Fruit fly (Drosophila melanogaster) whole organism, embryonic: Measurements from ENCODE around the gene Tsp74F.

Source experiments
- Atf-2 ChIP-seq: fragments of 200-800 bp; sonication (Bioruptor generic); optimal IDR thresholded peaks from 2 replicates; lab custom pipeline; 2016; ENCODE audit warnings: missing biosample characterization, missing genetic modification characterization
- Awh ChIP-seq: fragments of 200-800 bp; sonication (Bioruptor generic); IDR thresholded peaks from 2 replicates; pipeline ENCODE4, ENCODE4 v1.3.6; 2022; ENCODE audit warnings: missing biosample characterization, missing genetic modification characterization
- Bgb ChIP-seq: fragments of 200-800 bp; sonication (Bioruptor generic); IDR thresholded peaks from 2 replicates; pipeline ENCODE4 v1.3.6; 2022; ENCODE audit warnings: missing biosample characterization, missing genetic modification characterization; ENCODE audit not compliant: partially characterized antibody
- CG10321 ChIP-seq: fragments of 200-800 bp; sonication (Bioruptor generic); IDR thresholded peaks from 2 replicates; pipeline ENCODE4 v1.3.6; 2022; ENCODE audit warnings: missing biosample characterization, missing genetic modification characterization
- CG10959 ChIP-seq: fragments of 200-800 bp; sonication (Bioruptor generic); IDR thresholded peaks from 2 replicates; pipeline ENCODE4 v1.3.6; 2022; ENCODE audit warnings: missing biosample characterization, missing genetic modification characterization
- CG11398 ChIP-seq: fragments of 200-800 bp; sonication (Bioruptor generic); optimal IDR thresholded peaks from 2 replicates; lab custom pipeline; 2016; ENCODE audit warnings: missing biosample characterization, missing genetic modification characterization
- CG12744 ChIP-seq: fragments of 200-800 bp; sonication (Bioruptor generic); optimal IDR thresholded peaks from 2 replicates; lab custom pipeline; 2016; ENCODE audit warnings: missing biosample characterization, missing genetic modification characterization
- CG12942 ChIP-seq: fragments of 200-800 bp; sonication (Bioruptor generic); optimal IDR thresholded peaks from 3 replicates; lab custom pipeline; 2016; ENCODE audit warnings: missing biosample characterization, missing genetic modification characterization
- CG14667 ChIP-seq: fragments of 200-800 bp; sonication (Bioruptor generic); IDR thresholded peaks from 2 replicates; pipeline ENCODE4 v1.3.6; 2022; ENCODE audit warnings: missing biosample characterization, missing genetic modification characterization
- CG15011 ChIP-seq: fragments of 200-800 bp; sonication (Bioruptor generic); optimal IDR thresholded peaks from 3 replicates; lab custom pipeline; 2018; ENCODE audit warnings: missing biosample characterization, mild to moderate bottlenecking, missing genetic modification characterization
- CG17912 ChIP-seq: fragments of 200-800 bp; sonication (Bioruptor generic); optimal IDR thresholded peaks from 2 replicates; lab custom pipeline; 2018; ENCODE audit warnings: missing biosample characterization, mild to moderate bottlenecking, missing genetic modification characterization
- CG34376 ChIP-seq: fragments of 200-800 bp; sonication (Bioruptor generic); optimal IDR thresholded peaks from 2 replicates; lab custom pipeline; 2018; ENCODE audit warnings: missing biosample characterization, mild to moderate bottlenecking, missing genetic modification characterization
- CG34422 ChIP-seq: fragments of 200-800 bp; sonication (Bioruptor generic); IDR thresholded peaks from 3 replicates; pipeline ENCODE4 v1.3.6; 2022; ENCODE audit warnings: missing biosample characterization, missing genetic modification characterization
- CG3995 ChIP-seq: fragments of 200-800 bp; sonication (Bioruptor generic); optimal IDR thresholded peaks from 3 replicates; lab custom pipeline; 2016; ENCODE audit warnings: missing biosample characterization, missing genetic modification characterization
- CG4328 ChIP-seq: fragments of 200-800 bp; sonication (Bioruptor generic); optimal IDR thresholded peaks from 3 replicates; lab custom pipeline; 2017; ENCODE audit warnings: missing biosample characterization, missing genetic modification reagents, missing genetic modification characterization
- CG4424 ChIP-seq: fragments of 200-800 bp; sonication (Bioruptor generic); optimal IDR thresholded peaks from 3 replicates; lab custom pipeline; 2016; ENCODE audit warnings: missing biosample characterization, missing genetic modification characterization
- CG6272 ChIP-seq: fragments of 200-800 bp; sonication (Bioruptor generic); IDR thresholded peaks from 2 replicates; pipeline ENCODE4 v1.3.6; 2022; ENCODE audit warnings: missing biosample characterization, missing genetic modification characterization
- CG6683 ChIP-seq: fragments of 200-800 bp; sonication (Bioruptor generic); optimal IDR thresholded peaks from 2 replicates; lab custom pipeline; 2017; ENCODE audit warnings: missing biosample characterization, mild to moderate bottlenecking, missing genetic modification characterization, missing genetic modification reagents
- CG6813 ChIP-seq: fragments of 200-800 bp; sonication (Bioruptor generic); optimal IDR thresholded peaks from 2 replicates; lab custom pipeline; 2017; ENCODE audit warnings: missing biosample characterization, missing genetic modification characterization, mild to moderate bottlenecking, moderate library complexity, missing genetic modification reagents
- CG8944 ChIP-seq: fragments of 200-800 bp; sonication (Bioruptor generic); optimal IDR thresholded peaks from 3 replicates; lab custom pipeline; 2016; ENCODE audit warnings: missing biosample characterization, missing genetic modification characterization
- CG9437 ChIP-seq: fragments of 200-800 bp; sonication (Bioruptor generic); optimal IDR thresholded peaks from 2 replicates; lab custom pipeline; 2018; ENCODE audit warnings: missing biosample characterization, mild to moderate bottlenecking, missing genetic modification characterization
- CG9817 ChIP-seq: fragments of 200-800 bp; sonication (Bioruptor generic); optimal IDR thresholded peaks from 2 replicates; lab custom pipeline; 2018; ENCODE audit warnings: missing biosample characterization, mild to moderate bottlenecking, missing genetic modification characterization, moderate library complexity
- CHES-1-like ChIP-seq: fragments of 200-800 bp; sonication (Bioruptor generic); optimal IDR thresholded peaks from 2 replicates; lab custom pipeline; 2016; ENCODE audit warnings: missing biosample characterization, missing genetic modification characterization
- ERR ChIP-seq: fragments of 200-800 bp; sonication (Bioruptor generic); optimal IDR thresholded peaks from 2 replicates; lab custom pipeline; 2016; ENCODE audit warnings: missing biosample characterization, missing genetic modification characterization
- Gug ChIP-seq: fragments of 200-800 bp; sonication (Bioruptor generic); IDR thresholded peaks from 4 replicates; pipeline ENCODE4 v1.3.6; 2022; ENCODE audit warnings: missing biosample characterization, missing genetic modification characterization
- Hand ChIP-seq: fragments of 200-800 bp; sonication (Bioruptor generic); optimal IDR thresholded peaks from 2 replicates; lab custom pipeline; 2017; ENCODE audit warnings: mild to moderate bottlenecking, missing biosample characterization, missing genetic modification reagents, missing genetic modification characterization
- MESR4 ChIP-seq: fragments of 200-800 bp; sonication (Bioruptor generic); optimal IDR thresholded peaks from 2 replicates; lab custom pipeline; 2018; ENCODE audit warnings: missing biosample characterization, mild to moderate bottlenecking, missing genetic modification characterization, moderate library complexity
- Sry-β ChIP-seq: fragments of 200-800 bp; sonication (Bioruptor generic); optimal IDR thresholded peaks from 2 replicates; lab custom pipeline; 2018; ENCODE audit warnings: missing biosample characterization, mild to moderate bottlenecking, missing genetic modification characterization, moderate library complexity
- bab2 ChIP-seq: fragments of 200-800 bp; sonication (Bioruptor generic); optimal IDR thresholded peaks from 2 replicates; lab custom pipeline; 2016; ENCODE audit warnings: missing biosample characterization, missing genetic modification characterization
- caup ChIP-seq: fragments of 200-800 bp; sonication (Bioruptor generic); optimal IDR thresholded peaks from 3 replicates; lab custom pipeline; 2017; ENCODE audit warnings: missing biosample characterization, mild to moderate bottlenecking, missing genetic modification characterization, moderate library complexity; ENCODE audit not compliant: severe bottlenecking
- cg ChIP-seq: fragments of 200-800 bp; sonication (Bioruptor generic); optimal IDR thresholded peaks from 3 replicates; lab custom pipeline; 2019; ENCODE audit warnings: missing biosample characterization, mild to moderate bottlenecking, missing genetic modification characterization, moderate library complexity
- crc ChIP-seq: fragments of 200-800 bp; sonication (Bioruptor generic); optimal IDR thresholded peaks from 2 replicates; lab custom pipeline; 2016; ENCODE audit warnings: missing biosample characterization, missing genetic modification characterization
- dan ChIP-seq: fragments of 200-800 bp; sonication (Bioruptor generic); IDR thresholded peaks from 2 replicates; pipeline ENCODE4 v1.3.6; 2022; ENCODE audit warnings: missing biosample characterization, missing genetic modification characterization
- dmrt11E ChIP-seq: fragments of 200-800 bp; sonication (Bioruptor generic); optimal IDR thresholded peaks from 3 replicates; lab custom pipeline; 2018; ENCODE audit warnings: missing biosample characterization, mild to moderate bottlenecking, missing genetic modification characterization, moderate library complexity
- emc ChIP-seq: fragments of 200-800 bp; sonication (Bioruptor generic); optimal IDR thresholded peaks from 2 replicates; lab custom pipeline; 2016; ENCODE audit warnings: missing biosample characterization, missing genetic modification characterization
- gsb-n ChIP-seq: fragments of 200-800 bp; sonication (Bioruptor generic); optimal IDR thresholded peaks from 3 replicates; lab custom pipeline; 2018; ENCODE audit warnings: missing biosample characterization, mild to moderate bottlenecking, missing genetic modification characterization
- ind ChIP-seq: fragments of 200-800 bp; sonication (Bioruptor generic); optimal IDR thresholded peaks from 3 replicates; lab custom pipeline; 2016; ENCODE audit warnings: missing biosample characterization, missing genetic modification characterization
- jing ChIP-seq: fragments of 200-800 bp; sonication (Bioruptor generic); optimal IDR thresholded peaks from 2 replicates; lab custom pipeline; 2018; ENCODE audit warnings: missing biosample characterization, mild to moderate bottlenecking, missing genetic modification characterization
- jumu ChIP-seq: fragments of 200-800 bp; sonication (Bioruptor generic); optimal IDR thresholded peaks from 3 replicates; lab custom pipeline; 2016; ENCODE audit warnings: missing biosample characterization, missing genetic modification characterization
- mirr ChIP-seq: fragments of 200-800 bp; sonication (Bioruptor generic); optimal IDR thresholded peaks from 3 replicates; lab custom pipeline; 2018; ENCODE audit warnings: missing biosample characterization, mild to moderate bottlenecking, missing genetic modification characterization
- odd ChIP-seq: fragments of 200-800 bp; sonication (Bioruptor generic); optimal IDR thresholded peaks from 2 replicates; lab custom pipeline; 2017; ENCODE audit warnings: missing biosample characterization, mild to moderate bottlenecking, missing genetic modification characterization
- peb ChIP-seq: fragments of 200-800 bp; sonication (Bioruptor generic); IDR thresholded peaks from 2 replicates; pipeline ENCODE4 v1.3.6; 2022; ENCODE audit warnings: missing biosample characterization, missing genetic modification characterization
- phol ChIP-seq: fragments of 200-800 bp; sonication (Bioruptor generic); optimal IDR thresholded peaks from 3 replicates; lab custom pipeline; 2018; ENCODE audit warnings: missing biosample characterization, mild to moderate bottlenecking, missing genetic modification characterization, moderate library complexity
- pita ChIP-seq: fragments of 200-800 bp; sonication (Bioruptor generic); optimal IDR thresholded peaks from 2 replicates; lab custom pipeline; 2017; ENCODE audit warnings: missing biosample characterization, mild to moderate bottlenecking, missing genetic modification characterization
- pros ChIP-seq: fragments of 200-800 bp; sonication (Bioruptor generic); optimal IDR thresholded peaks from 3 replicates; lab custom pipeline; 2019; ENCODE audit warnings: missing biosample characterization, mild to moderate bottlenecking, missing genetic modification characterization, moderate library complexity
- row ChIP-seq: fragments of 200-800 bp; sonication (Bioruptor generic); IDR thresholded peaks from 3 replicates; pipeline ENCODE4 v1.3.6; 2022; ENCODE audit warnings: missing biosample characterization, missing genetic modification characterization
- sens ChIP-seq: fragments of 200-800 bp; sonication (Bioruptor generic); peaks from one replicate; lab custom pipeline; 2016; ENCODE audit warnings: missing biosample characterization, missing genetic modification characterization
- sisA ChIP-seq: fragments of 200-800 bp; sonication (Bioruptor generic); IDR thresholded peaks from 2 replicates; pipeline ENCODE4 v1.3.6; 2022; ENCODE audit warnings: missing biosample characterization, missing genetic modification characterization
- slou ChIP-seq: fragments of 200-800 bp; sonication (Bioruptor generic); optimal IDR thresholded peaks from 3 replicates; lab custom pipeline; 2016; ENCODE audit warnings: missing biosample characterization, missing genetic modification characterization
- tin ChIP-seq: fragments of 200-800 bp; sonication (Bioruptor generic); optimal IDR thresholded peaks from 3 replicates; lab custom pipeline; 2016; ENCODE audit warnings: missing biosample characterization, missing genetic modification characterization
- zfh1 ChIP-seq: fragments of 200-800 bp; sonication (Bioruptor generic); IDR thresholded peaks from 3 replicates; pipeline ENCODE4 v1.3.6; 2022; ENCODE audit warnings: missing biosample characterization, missing genetic modification characterization

Tsp74F gene

dm6 chr3L:17907609-17908160, 12.0 kb upstream of the Tsp74F start, which contains the start of the genes Prestin and Wdr92 (continued):
- TF ChIP-seq sens (GFP tag; lab: Kevin White, UChicago): peak; percentile 77
- TF ChIP-seq emc (GFP tag; lab: Kevin White, UChicago): no peak
- TF ChIP-seq CG9437 (GFP tag; lab: Kevin White, UChicago): no peak
- TF ChIP-seq CG12744: no peak
- no peak for TF ChIP-seq CG4328 (GFP tag; lab: Kevin White, UChicago)
- TF ChIP-seq ind: no peak
- peak; percentile 67 for TF ChIP-seq Bgb (GFP tag; lab: Robert Waterston, UW)
- no peak for TF ChIP-seq crc (GFP tag; lab: Kevin White, UChicago)
- TF ChIP-seq pita (GFP tag; lab: Kevin White, UChicago): no peak
- TF ChIP-seq CG17912: no peak
- peak; percentile 67 for TF ChIP-seq caup
- TF ChIP-seq CG11398 (GFP tag; lab: Kevin White, UChicago): no peak
- peak; percentile 8 for TF ChIP-seq ERR
- TF ChIP-seq dan (GFP tag; lab: Robert Waterston, UW): no peak
- TF ChIP-seq zfh1 (GFP tag; lab: Robert Waterston, UW): no peak
- TF ChIP-seq phol (tag; lab: Kevin White, UChicago): peak; percentile 45
- no peak for TF ChIP-seq slou (GFP tag; lab: Kevin White, UChicago)
- TF ChIP-seq jing (GFP tag; lab: Kevin White, UChicago): no peak
- TF ChIP-seq sisA: no peak
- TF ChIP-seq CG14667 (GFP tag; lab: Robert Waterston, UW): no peak
- no peak for TF ChIP-seq MESR4 (GFP tag; lab: Kevin White, UChicago)
- no peak for TF ChIP-seq CG6813
- TF ChIP-seq CG6683: no peak
- TF ChIP-seq CG9817: no peak
- TF ChIP-seq CHES-1-like (GFP tag; lab: Kevin White, UChicago): peak; percentile 1
- TF ChIP-seq Hand (GFP tag; lab: Kevin White, UChicago): peak; percentile 41
- peak; percentile 57 for TF ChIP-seq CG34376 (GFP tag; lab: Kevin White, UChicago)
- TF ChIP-seq Atf-2: no peak
- TF ChIP-seq CG34422 (GFP tag; lab: Robert Waterston, UW): peak; percentile 55; the same call in 1 of the 3 replicates
- TF ChIP-seq tin (GFP tag; lab: Kevin White, UChicago): no peak
- TF ChIP-seq CG8944 (GFP tag; lab: Kevin White, UChicago): no peak
- peak; percentile 38 for TF ChIP-seq gsb-n (tag; lab: Kevin White, UChicago)
- no peak for TF ChIP-seq CG6272 (GFP tag; lab: Robert Waterston, UW)
- peak; percentile 44 for TF ChIP-seq mirr (GFP tag; lab: Kevin White, UChicago)
- TF ChIP-seq jumu (GFP tag; lab: Kevin White, UChicago): no peak
- peak; percentile 54; the same call in 1 of the 2 replicates for TF ChIP-seq Awh (GFP tag; lab: Robert Waterston, UW)
- no peak for TF ChIP-seq CG10321 (GFP tag; lab: Robert Waterston, UW)
- no peak for TF ChIP-seq cg (GFP tag; lab: Kevin White, UChicago)
- peak; percentile 72 for TF ChIP-seq row (GFP tag; lab: Robert Waterston, UW)
- TF ChIP-seq peb: no peak
- TF ChIP-seq CG10959 (GFP tag; lab: Robert Waterston, UW): no peak
- TF ChIP-seq CG3995 (GFP tag; lab: Kevin White, UChicago): no peak
- peak; percentile 48 for TF ChIP-seq odd (GFP tag; lab: Kevin White, UChicago)
- TF ChIP-seq Gug (GFP tag; lab: Robert Waterston, UW): no peak
- TF ChIP-seq Sry-β (GFP tag; lab: Kevin White, UChicago): no peak
- TF ChIP-seq CG4424 (GFP tag; lab: Kevin White, UChicago): no peak
- TF ChIP-seq pros (GFP tag; lab: Kevin White, UChicago): no peak
- no peak for TF ChIP-seq CG12942 (GFP tag; lab: Kevin White, UChicago)
- TF ChIP-seq dmrt11E (tag; lab: Kevin White, UChicago): no peak
- no peak for TF ChIP-seq CG15011 (GFP tag; lab: Kevin White, UChicago)
- no peak for TF ChIP-seq bab2
